Worm (Caenorhabditis elegans) whole organism, young adult: ENCODE measurements around the gene nhx-3.

Experiments used
- F22D6.2 ChIP-seq: sonication (generic microtip); optimal IDR thresholded peaks from 2 replicates; lab custom pipeline; 2016; ENCODE audit warnings: mild to moderate bottlenecking, missing genetic modification characterization, missing compliant biosample characterization
- F33H1.4 ChIP-seq: fragments of 200-800 bp; sonication (Bioruptor generic); IDR thresholded peaks from 2 replicates; pipeline ENCODE4 v1.3.6; 2022; ENCODE audit warnings: missing genetic modification reagents, missing genetic modification characterization, missing compliant biosample characterization
- F52B5.7 ChIP-seq: sonication (generic microtip); optimal IDR thresholded peaks from 2 replicates; lab custom pipeline; 2016; ENCODE audit warnings: mild to moderate bottlenecking, missing genetic modification characterization, missing compliant biosample characterization
- Y53G8AR.9 ChIP-seq: fragments of 200-800 bp; sonication (Bioruptor generic); conservative IDR thresholded peaks from 2 replicates; pipeline ENCODE4 v1.3.6; 2022; ENCODE audit warnings: missing genetic modification reagents, missing genetic modification characterization, missing compliant biosample characterization
- athp-1 ChIP-seq: sonication (generic microtip); optimal IDR thresholded peaks from 2 replicates; lab custom pipeline; 2017; ENCODE audit warnings: mild to moderate bottlenecking, missing genetic modification characterization, missing compliant biosample characterization
- attf-6 ChIP-seq: fragments of 200-800 bp; sonication (Bioruptor generic); IDR thresholded peaks from 2 replicates; pipeline ENCODE4 v1.3.6; 2022; ENCODE audit warnings: missing genetic modification reagents, missing genetic modification characterization, missing compliant biosample characterization
- bed-1 ChIP-seq: fragments of 200-800 bp; sonication (Bioruptor generic); IDR thresholded peaks from 2 replicates; pipeline ENCODE4 v1.3.6; 2022; ENCODE audit warnings: missing genetic modification reagents, missing genetic modification characterization, missing compliant biosample characterization
- dpl-1 ChIP-seq: fragments of 150-350 bp; optimal IDR thresholded peaks from 2 replicates; lab custom pipeline; 2014; ENCODE audit warnings: missing biosample characterization, missing genetic modification reagents, missing genetic modification characterization
- efl-1 ChIP-seq: fragments of 150-350 bp; optimal IDR thresholded peaks from 2 replicates; lab custom pipeline; 2014; ENCODE audit warnings: missing biosample characterization, missing genetic modification reagents, missing genetic modification characterization
- ets-4 ChIP-seq: fragments of 200-800 bp; sonication (Bioruptor generic); optimal IDR thresholded peaks from 2 replicates; lab custom pipeline; 2018; ENCODE audit warnings: mild to moderate bottlenecking, missing genetic modification characterization, missing compliant biosample characterization
- lir-1 ChIP-seq: fragments of 200-800 bp; sonication (Bioruptor generic); conservative IDR thresholded peaks from 2 replicates; pipeline ENCODE4 v1.3.6; 2022; ENCODE audit warnings: missing genetic modification reagents, missing genetic modification characterization, missing compliant biosample characterization
- mes-4 ChIP-seq: sonication (generic microtip); optimal IDR thresholded peaks from 2 replicates; lab custom pipeline; 2016; ENCODE audit warnings: missing genotype, missing genetic modification characterization, missing compliant biosample characterization
- nfya-1 ChIP-seq: sonication (generic microtip); optimal IDR thresholded peaks from 2 replicates; lab custom pipeline; 2017; ENCODE audit warnings: antibody characterized with exemption, missing compliant biosample characterization, missing genetic modification characterization, borderline replicate concordance; ENCODE audit not compliant: insufficient read depth
- nhr-90 ChIP-seq: sonication (generic microtip); optimal IDR thresholded peaks from 2 replicates; lab custom pipeline; 2016; ENCODE audit warnings: missing genotype, mild to moderate bottlenecking, missing genetic modification characterization, missing compliant biosample characterization

ce11 chrV:7527153-7527552 is 18.2 kb downstream of the nhx-3 start, which contains the start of gene C54F6.17:
- TF ChIP-seq mes-4 (tag; lab: Kevin White, UChicago) (no peak), F33H1.4 (GFP tag; lab: Robert Waterston, UW) (no peak), lir-1 (no peak), nhr-90 (tag; lab: Kevin White, UChicago) (no peak), bed-1 (no peak), nfya-1 (no peak), efl-1 (GFP tag; lab: Kevin White, UChicago) (no peak), athp-1 (no peak), F22D6.2 (tag; lab: Kevin White, UChicago) (no peak), ets-4 (GFP tag; lab: Kevin White, UChicago) (no peak), F52B5.7 (tag; lab: Kevin White, UChicago) (no peak), dpl-1 (GFP tag; lab: Kevin White, UChicago) (no peak), Y53G8AR.9 (GFP tag; lab: Robert Waterston, UW) (no peak), attf-6 (GFP tag; lab: Robert Waterston, UW) (no peak)
